Worm (Caenorhabditis elegans): ENCODE measurements around the gene T19C3.5.

DNA sequence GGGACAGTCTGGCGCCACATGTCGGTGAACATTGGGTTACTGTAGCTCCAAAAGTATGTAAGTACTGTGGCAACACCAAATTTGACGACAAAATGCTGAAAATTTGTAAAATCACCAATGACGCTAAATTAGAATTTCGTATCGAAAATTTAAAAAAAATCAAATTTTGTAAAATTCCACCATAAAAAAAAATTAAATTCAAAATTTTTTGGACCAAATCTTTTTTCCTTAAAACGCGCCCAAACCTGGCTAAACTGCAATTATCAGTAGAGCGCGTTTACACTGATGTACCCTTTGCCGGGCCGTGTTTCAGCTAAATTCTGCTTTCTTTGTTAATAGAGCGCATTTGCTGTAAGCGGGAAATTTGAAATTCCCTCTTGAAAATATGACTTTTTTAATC lies 3.7 kb upstream of the T19C3.5 start, which contains the start of gene T19C3.6:
- TF ChIP-seq B0261.1 (tag; optimal IDR thresholded peaks at IDR 0.05) (no peak), ztf-26 (tag; optimal IDR thresholded peaks at IDR 0.05) (no peak), rpc-1 (optimal IDR thresholded peaks at IDR 0.05) (no peak), rpc-1 (tag; optimal IDR thresholded peaks at IDR 0.05) (no peak), ztf-6 (GFP tag; IDR thresholded peaks at IDR 0.05) (no peak), zfh-2 (GFP tag; conservative IDR thresholded peaks at IDR 0.05) (no peak), rec-8 (tag; optimal IDR thresholded peaks at IDR 0.05) (no peak), attf-3 (GFP tag; conservative IDR thresholded peaks at IDR 0.05) (no peak)

Measured in whole organism, young adult.